Worm (Caenorhabditis elegans) whole organism, L4 larva: Measurements from ENCODE around the gene Y69H2.1.

ENCODE experiments used
- F37D6.2 ChIP-seq: sonication (generic microtip); optimal IDR thresholded peaks from 2 replicates; lab custom pipeline; 2016; ENCODE audit warnings: mild to moderate bottlenecking, missing genetic modification characterization, missing compliant biosample characterization
- F44E2.7 ChIP-seq: fragments of 200-800 bp; sonication (Bioruptor generic); IDR thresholded peaks from 2 replicates; pipeline ENCODE4 v2.1.2; 2022; ENCODE audit warnings: missing genetic modification characterization, missing compliant biosample characterization
- T20F7.1 ChIP-seq: fragments of 200-800 bp; sonication (Bioruptor generic); optimal IDR thresholded peaks from 2 replicates; lab custom pipeline; 2018; ENCODE audit warnings: mild to moderate bottlenecking, missing genetic modification characterization, missing compliant biosample characterization
- T26A8.4 ChIP-seq: fragments of 200-800 bp; sonication (Bioruptor generic); IDR thresholded peaks from 2 replicates; pipeline ENCODE4 v1.3.6; 2022; ENCODE audit warnings: missing genetic modification characterization, missing compliant biosample characterization
- aha-1 ChIP-seq: fragments of 150-350 bp; peaks from one replicate; lab custom pipeline; 2014; ENCODE audit warnings: missing biosample characterization, missing genetic modification characterization
- ama-1 ChIP-seq: fragments of 150-350 bp; optimal IDR thresholded peaks from 2 replicates; lab custom pipeline; 2014; ENCODE audit warnings: inconsistent platforms, mixed read lengths
- ceh-28 ChIP-seq: fragments of 150-350 bp; optimal IDR thresholded peaks from 2 replicates; lab custom pipeline; 2014; ENCODE audit warnings: missing biosample characterization, missing genetic modification reagents, missing genetic modification characterization
- ceh-82 ChIP-seq: sonication (generic microtip); optimal IDR thresholded peaks from 2 replicates; lab custom pipeline; 2017; ENCODE audit warnings: missing biosample characterization, missing genetic modification characterization
- ces-1 ChIP-seq: fragments of 150-350 bp; sonication (generic microtip); optimal IDR thresholded peaks from 4 replicates; lab custom pipeline; 2014; ENCODE audit warnings: missing biosample characterization, missing genetic modification reagents, missing genetic modification characterization
- ctbp-1 ChIP-seq: fragments of 200-800 bp; sonication (Bioruptor generic); IDR thresholded peaks from 2 replicates; pipeline ENCODE4 v1.3.6; 2022; ENCODE audit warnings: missing genetic modification reagents, missing genetic modification characterization, missing compliant biosample characterization
- daf-16 ChIP-seq, 3 experiments: sonication (generic microtip); optimal IDR thresholded peaks; 2 replicates each; lab custom pipeline; 2016 to 2017; ENCODE audit warnings: missing genetic modification characterization in 3 of 3, missing genetic modification reagents in 3 of 3, mild to moderate bottlenecking in 2 of 3, missing compliant biosample characterization in 2 of 3, missing biosample characterization in 1 of 3, moderate library complexity in 1 of 3
- dmd-6 ChIP-seq: fragments of 200-800 bp; sonication (Bioruptor generic); IDR thresholded peaks from 2 replicates; pipeline ENCODE4 v1.3.6; 2022; ENCODE audit warnings: missing genetic modification reagents, missing genetic modification characterization, missing compliant biosample characterization
- dmd-9 ChIP-seq: fragments of 200-800 bp; sonication (Bioruptor generic); IDR thresholded peaks from 2 replicates; pipeline ENCODE4 v1.3.6; 2022; ENCODE audit warnings: missing genetic modification reagents, missing genetic modification characterization, missing compliant biosample characterization
- dpl-1 ChIP-seq: fragments of 150-350 bp; optimal IDR thresholded peaks from 2 replicates; lab custom pipeline; 2014; ENCODE audit warnings: missing biosample characterization, missing genetic modification reagents, missing genetic modification characterization
- duxl-1 ChIP-seq: sonication (generic microtip); optimal IDR thresholded peaks from 2 replicates; lab custom pipeline; 2016; ENCODE audit warnings: mild to moderate bottlenecking, missing genetic modification characterization, moderate library complexity, missing compliant biosample characterization; ENCODE audit not compliant: poor library complexity
- dve-1 ChIP-seq: sonication (generic microtip); optimal IDR thresholded peaks from 2 replicates; lab custom pipeline; 2017; ENCODE audit warnings: antibody characterized with exemption, mild to moderate bottlenecking, missing genetic modification characterization, missing compliant biosample characterization; ENCODE audit not compliant: insufficient read depth
- egl-43 ChIP-seq: fragments of 200-800 bp; sonication (Bioruptor generic); IDR thresholded peaks from 2 replicates; pipeline ENCODE4 v1.3.6; 2022; ENCODE audit warnings: missing genetic modification reagents, missing genetic modification characterization, missing compliant biosample characterization
- fos-1 ChIP-seq: fragments of 150-350 bp; optimal IDR thresholded peaks from 2 replicates; lab custom pipeline; 2014; ENCODE audit warnings: missing biosample characterization, missing genetic modification characterization
- hif-1 ChIP-seq, 2 experiments: sonication (generic microtip); optimal IDR thresholded peaks; 2 replicates each; lab custom pipeline; 2016 to 2017; ENCODE audit warnings: missing compliant biosample characterization in 2 of 2, missing genetic modification characterization in 2 of 2, missing genetic modification reagents in 2 of 2, missing genotype in 2 of 2, mild to moderate bottlenecking in 1 of 2
- hmg-1.1 ChIP-seq: fragments of 200-800 bp; sonication (Bioruptor generic); IDR thresholded peaks from 2 replicates; pipeline ENCODE4 v1.3.6; 2022; ENCODE audit warnings: missing genetic modification reagents, missing genetic modification characterization, missing compliant biosample characterization
- lin-13 ChIP-seq: fragments of 150-350 bp; optimal IDR thresholded peaks from 2 replicates; lab custom pipeline; 2014; ENCODE audit warnings: missing biosample characterization, missing genetic modification reagents, missing genetic modification characterization
- lin-29 ChIP-seq: fragments of 200-800 bp; sonication (Bioruptor generic); IDR thresholded peaks from 2 replicates; pipeline ENCODE4 v1.3.6; 2022; ENCODE audit warnings: missing genetic modification reagents, missing genetic modification characterization, missing compliant biosample characterization
- lsy-2 ChIP-seq, 2 experiments: fragments of 150-350 bp in 1 of 2; sonication (generic microtip) in 1 of 2; optimal IDR thresholded peaks; 2 replicates each; lab custom pipeline; 2014 to 2017; ENCODE audit warnings: missing biosample characterization in 2 of 2, missing genetic modification characterization in 2 of 2
- mdt-29 ChIP-seq: fragments of 200-800 bp; sonication (Bioruptor generic); IDR thresholded peaks from 2 replicates; pipeline ENCODE4 v1.3.6; 2022; ENCODE audit warnings: missing genetic modification reagents, missing genetic modification characterization, missing compliant biosample characterization
- nhr-28 ChIP-seq: fragments of 150-350 bp; optimal IDR thresholded peaks from 2 replicates; lab custom pipeline; 2014; ENCODE audit warnings: missing biosample characterization, missing genetic modification characterization
- nhr-42 ChIP-seq: fragments of 200-800 bp; sonication (Bioruptor generic); IDR thresholded peaks from 2 replicates; pipeline ENCODE4 v1.3.6; 2022; ENCODE audit warnings: missing genetic modification characterization, missing compliant biosample characterization
- nhr-48 ChIP-seq: sonication (generic microtip); optimal IDR thresholded peaks from 2 replicates; lab custom pipeline; 2016; ENCODE audit warnings: mild to moderate bottlenecking, missing genetic modification characterization, missing compliant biosample characterization
- php-3 ChIP-seq: fragments of 200-800 bp; sonication (Bioruptor generic); IDR thresholded peaks from 2 replicates; pipeline ENCODE4 v1.3.6; 2022; ENCODE audit warnings: missing genetic modification reagents, missing genetic modification characterization, missing compliant biosample characterization
- pqm-1 ChIP-seq: sonication (generic microtip); optimal IDR thresholded peaks from 2 replicates; lab custom pipeline; 2017; ENCODE audit warnings: missing biosample characterization, missing genetic modification characterization
- saeg-2 ChIP-seq: fragments of 200-800 bp; sonication (Bioruptor generic); IDR thresholded peaks from 2 replicates; pipeline ENCODE4 v1.3.6; 2022; ENCODE audit warnings: missing genetic modification reagents, missing genetic modification characterization, missing compliant biosample characterization
- sdz-12 ChIP-seq: fragments of 200-800 bp; sonication (Bioruptor generic); optimal IDR thresholded peaks from 2 replicates; lab custom pipeline; 2018; ENCODE audit warnings: mild to moderate bottlenecking, missing genetic modification characterization, missing compliant biosample characterization
- set-16 ChIP-seq: fragments of 200-800 bp; sonication (Bioruptor generic); IDR thresholded peaks from 2 replicates; pipeline ENCODE4 v1.3.6; 2022; ENCODE audit warnings: missing genetic modification reagents, missing genetic modification characterization, missing compliant biosample characterization
- skn-1 ChIP-seq: fragments of 150-350 bp; optimal IDR thresholded peaks from 2 replicates; lab custom pipeline; 2014; ENCODE audit warnings: missing biosample characterization, missing genetic modification characterization
- spr-3 ChIP-seq: fragments of 200-800 bp; sonication (Bioruptor generic); optimal IDR thresholded peaks from 2 replicates; lab custom pipeline; 2018; ENCODE audit warnings: mild to moderate bottlenecking, missing genetic modification characterization, missing compliant biosample characterization
- zfp-2 ChIP-seq: sonication (generic microtip); optimal IDR thresholded peaks from 2 replicates; lab custom pipeline; 2016; ENCODE audit warnings: mild to moderate bottlenecking, missing genetic modification characterization, missing compliant biosample characterization
- zfp-3 ChIP-seq: fragments of 200-800 bp; sonication (Bioruptor generic); conservative IDR thresholded peaks from 2 replicates; pipeline ENCODE4 v1.3.6; 2022; ENCODE audit warnings: missing genetic modification reagents, missing genetic modification characterization, missing compliant biosample characterization
- zip-11 ChIP-seq: fragments of 200-800 bp; sonication (Bioruptor generic); IDR thresholded peaks from 2 replicates; pipeline ENCODE4 v1.3.6; 2022; ENCODE audit warnings: missing genetic modification characterization, missing compliant biosample characterization

Gene Y69H2.1

DNA sequence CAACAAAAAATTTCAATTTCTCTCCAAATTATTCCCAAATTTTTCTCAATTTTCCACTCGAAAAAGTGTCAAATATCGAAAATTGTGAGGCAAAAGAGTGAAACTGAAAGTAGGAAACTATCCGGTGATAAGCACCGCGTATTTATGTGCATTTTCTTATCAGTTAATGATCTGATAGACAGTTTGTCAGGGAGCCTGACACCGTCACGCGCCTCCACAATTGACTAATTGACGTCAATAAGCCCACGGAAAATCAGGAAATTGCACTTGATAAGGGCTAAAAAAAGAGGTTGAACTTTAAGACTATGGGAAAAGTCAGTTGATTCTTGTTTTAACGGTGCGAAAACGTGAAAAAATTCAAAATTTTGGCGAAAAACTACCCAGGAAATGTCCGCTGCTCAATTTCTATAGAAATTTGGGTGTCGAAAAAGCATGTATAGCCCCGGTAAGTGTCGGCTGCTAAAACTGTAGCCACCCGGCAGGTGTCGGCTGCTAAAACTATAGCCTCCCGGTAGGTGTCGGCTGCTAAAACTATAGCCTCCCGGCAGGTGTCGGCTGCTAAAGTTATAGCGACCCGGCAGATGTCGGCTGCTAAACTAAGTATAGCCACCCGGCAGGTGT lies 44.8 kb downstream of the Y69H2.1 start (continued):
- TF ChIP-seq nhr-42 (GFP tag; lab: Robert Waterston, UW) (no peak), daf-16 (GFP tag; optimal IDR thresholded peaks at IDR 0.05; lab: Kevin White, UChicago) (peak in 1 of 2 experiments; percentile 72), daf-16 (tag; optimal IDR thresholded peaks at IDR 0.05; lab: Kevin White, UChicago) (peak; percentile 98), nhr-28 (tag; lab: Kevin White, UChicago) (peak; percentile 72), lsy-2 (tag; optimal IDR thresholded peaks at IDR 0.05; lab: Kevin White, UChicago) (peak in 1 of 2 experiments; percentile 20), dpl-1 (GFP tag; lab: Kevin White, UChicago) (no peak), F44E2.7 (GFP tag; lab: Robert Waterston, UW) (no peak), ceh-28 (tag; lab: Kevin White, UChicago) (no peak), set-16 (GFP tag; lab: Robert Waterston, UW) (0 out of 2 replicates have a peak, but pooled peaks have one; percentile 34), skn-1 (tag; lab: Kevin White, UChicago) (no peak), ctbp-1 (no peak), zip-11 (no peak), nhr-48 (tag; lab: Kevin White, UChicago) (no peak), aha-1 (tag; lab: Kevin White, UChicago) (peak; percentile 50), lin-29 (no peak), pqm-1 (tag; lab: Kevin White, UChicago) (peak; percentile 66), saeg-2 (no peak), egl-43 (GFP tag; lab: Robert Waterston, UW) (no peak), ama-1 (lab: Kevin White, UChicago) (peak; percentile 39), dmd-9 (no peak), zfp-2 (no peak), dmd-6 (peak; percentile 89), hif-1 (tag; optimal IDR thresholded peaks at IDR 0.05; lab: Kevin White, UChicago) (peak in 1 of 2 experiments; percentile 57), ces-1 (no peak), T20F7.1 (GFP tag; lab: Kevin White, UChicago) (peak; percentile 30), fos-1 (tag; lab: Kevin White, UChicago) (no peak), duxl-1 (tag; lab: Kevin White, UChicago) (no peak), mdt-29 (GFP tag; lab: Robert Waterston, UW) (peak; percentile 71), F37D6.2 (tag; lab: Kevin White, UChicago) (no peak), hmg-1.1 (GFP tag; lab: Robert Waterston, UW) (no peak)

DNA sequence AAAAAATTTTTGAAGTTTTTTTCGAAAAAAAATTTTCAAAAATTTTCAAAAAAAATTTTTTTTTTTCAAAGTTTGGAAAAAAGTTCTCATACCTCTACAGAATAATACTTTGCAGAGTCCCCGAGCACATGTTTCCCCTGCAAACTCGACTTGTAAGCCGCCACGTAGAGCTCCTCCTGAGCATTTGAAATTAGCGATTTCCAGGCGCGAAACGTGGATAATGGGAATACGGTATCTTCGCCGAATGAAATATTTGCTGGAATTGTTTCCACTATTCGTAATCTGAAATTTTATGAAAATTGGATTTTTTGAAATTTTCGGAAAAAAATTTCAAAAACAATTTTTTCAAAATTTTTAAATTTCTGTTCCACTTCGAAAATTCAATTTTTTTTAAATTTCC lies 46.2 kb downstream of the Y69H2.1 start:
- TF ChIP-seq php-3 (GFP tag; lab: Robert Waterston, UW) (0 out of 2 replicates have a peak, but pooled peaks have one; percentile 43), lin-13 (GFP tag; lab: Kevin White, UChicago) (no peak), spr-3 (GFP tag; lab: Kevin White, UChicago) (peak; percentile 44), ceh-82 (tag; lab: Kevin White, UChicago) (no peak), T26A8.4 (GFP tag; lab: Robert Waterston, UW) (peak; percentile 36; the same call in 1 of the 2 replicates), nhr-42 (GFP tag; lab: Robert Waterston, UW) (0 out of 2 replicates have a peak, but pooled peaks have one; percentile 15), sdz-12 (GFP tag; lab: Kevin White, UChicago) (peak; percentile 69), ces-1 (no peak), dve-1 (tag; lab: Kevin White, UChicago) (peak; percentile 14), T20F7.1 (GFP tag; lab: Kevin White, UChicago) (no peak), zfp-3 (GFP tag; lab: Robert Waterston, UW) (0 out of 2 replicates have a peak, but pooled peaks have one; percentile 12)
- TF ChIP-seq, all 104 proteins: peak for 7
